Worm (Caenorhabditis elegans) whole organism, young adult: ENCODE results near the gene magu-4.

Source experiments
- tbp1 ChIP-seq: fragments of 200-800 bp; sonication (Bioruptor generic); optimal IDR thresholded peaks from 2 replicates; lab custom pipeline; 2018; ENCODE audit warnings: mild to moderate bottlenecking, missing genetic modification characterization, missing compliant biosample characterization
- zim-3 ChIP-seq: sonication (generic microtip); optimal IDR thresholded peaks from 2 replicates; lab custom pipeline; 2017; ENCODE audit warnings: mild to moderate bottlenecking, missing genetic modification characterization, moderate library complexity, missing compliant biosample characterization

- no peak for TF ChIP-seq zim-3 (tag; lab: Kevin White, UChicago)
- TF ChIP-seq tbp1 (GFP tag; lab: Kevin White, UChicago): no peak
Observed at ce11 chrIV:9969081-9969480, 40.5 kb upstream of the magu-4 start, which contains the start of the genes kin-5 and C47E12.11.
